Fruit fly (Drosophila melanogaster) whole organism, embryonic: ENCODE measurements around the gene yellow-e3.

Source experiments
- Bteb2 ChIP-seq: fragments of 200-800 bp; sonication (Bioruptor generic); optimal IDR thresholded peaks from 2 replicates; lab custom pipeline; 2016; ENCODE audit warnings: missing biosample characterization, missing genetic modification characterization
- CG11456 ChIP-seq: fragments of 200-800 bp; sonication (Bioruptor generic); IDR thresholded peaks from 3 replicates; pipeline ENCODE4 v1.3.6; 2022; ENCODE audit warnings: missing biosample characterization, missing genetic modification characterization
- CG6175 ChIP-seq: fragments of 200-800 bp; sonication (Bioruptor generic); IDR thresholded peaks from 3 replicates; pipeline ENCODE4 v1.3.6; 2022; ENCODE audit warnings: missing biosample characterization, missing genetic modification characterization
- CG7556 ChIP-seq: fragments of 200-800 bp; sonication (Bioruptor generic); optimal IDR thresholded peaks from 2 replicates; lab custom pipeline; 2017; ENCODE audit warnings: missing biosample characterization, mild to moderate bottlenecking, missing genetic modification characterization
- Nf-YB ChIP-seq: fragments of 200-800 bp; sonication (Bioruptor generic); optimal IDR thresholded peaks from 3 replicates; lab custom pipeline; 2019; ENCODE audit warnings: missing biosample characterization, mild to moderate bottlenecking, missing genetic modification characterization, moderate library complexity
- Oaz ChIP-seq: fragments of 200-800 bp; sonication (Bioruptor generic); IDR thresholded peaks from 2 replicates; pipeline ENCODE4 v1.3.6; 2022; ENCODE audit warnings: missing biosample characterization, missing genetic modification characterization
- ap ChIP-seq: fragments of 200-800 bp; sonication (Bioruptor generic); IDR thresholded peaks from 2 replicates; pipeline ENCODE4 v1.3.6; 2022; ENCODE audit warnings: missing biosample characterization, missing genetic modification characterization
- cad ChIP-seq: fragments of >200 bp; optimal IDR thresholded peaks from 2 replicates; lab custom pipeline; 2017; ENCODE audit warnings: missing biosample characterization, missing genetic modification characterization
- ems ChIP-seq: fragments of 200-800 bp; sonication (Bioruptor generic); optimal IDR thresholded peaks from 3 replicates; lab custom pipeline; 2016; ENCODE audit warnings: missing biosample characterization, missing genetic modification characterization
- sisA ChIP-seq: fragments of 200-800 bp; sonication (Bioruptor generic); IDR thresholded peaks from 2 replicates; pipeline ENCODE4 v1.3.6; 2022; ENCODE audit warnings: missing biosample characterization, missing genetic modification characterization

DNA sequence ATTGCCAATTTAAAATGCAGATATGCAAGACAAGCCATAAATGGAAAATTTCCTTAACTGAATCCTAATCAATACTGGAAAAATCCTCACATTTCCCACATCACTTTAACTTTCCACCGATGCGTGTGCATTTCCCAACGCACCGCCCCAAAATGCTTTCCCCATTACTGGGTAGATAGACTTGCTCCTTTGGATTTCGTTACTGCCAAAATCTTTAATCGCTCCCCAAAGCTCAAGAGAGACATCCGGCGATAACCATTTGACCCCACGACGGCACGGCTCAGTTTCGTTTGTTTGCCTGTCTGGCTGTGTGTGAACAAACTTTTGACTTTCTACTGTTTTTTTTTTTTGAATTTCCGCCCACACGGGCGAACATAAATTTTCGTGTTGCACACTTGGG, 14.2 kb downstream of the yellow-e3 start:
- TF ChIP-seq CG6175, result no peak
- TF ChIP-seq CG11456 (GFP tag; lab: Robert Waterston, UW), result no peak
- no peak for TF ChIP-seq Nf-YB
- TF ChIP-seq Oaz (GFP tag; lab: Robert Waterston, UW), result no peak
- no peak for TF ChIP-seq CG7556 (GFP tag; lab: Kevin White, UChicago)
- no peak for TF ChIP-seq sisA (GFP tag; lab: Robert Waterston, UW)
- no peak for TF ChIP-seq ap (GFP tag; lab: Robert Waterston, UW)
- TF ChIP-seq ems (GFP tag; lab: Kevin White, UChicago), result no peak
- TF ChIP-seq Bteb2, result no peak
- no peak for TF ChIP-seq cad (GFP tag; lab: Kevin White, UChicago)
